Fruit fly (Drosophila melanogaster) whole organism, pupa: Measurements from ENCODE around the gene Bhmt.

ENCODE experiments used
- CG10348 ChIP-seq: fragments of 200-800 bp; sonication (Bioruptor generic); IDR thresholded peaks from 2 replicates; pipeline ENCODE4 v1.3.6; 2022; ENCODE audit warnings: missing biosample characterization, missing genetic modification characterization
- CG12605 ChIP-seq: fragments of 200-800 bp; sonication (Bioruptor generic); IDR thresholded peaks from 2 replicates; pipeline ENCODE4 v1.3.6; 2022; ENCODE audit warnings: missing biosample characterization, missing genetic modification characterization
- CG13204 ChIP-seq: fragments of 200-800 bp; sonication (Bioruptor generic); optimal IDR thresholded peaks from 2 replicates; lab custom pipeline; 2018; ENCODE audit warnings: missing biosample characterization, mild to moderate bottlenecking, missing genetic modification characterization, moderate library complexity
- CG14655 ChIP-seq: fragments of 200-800 bp; sonication (Bioruptor generic); optimal IDR thresholded peaks from 3 replicates; lab custom pipeline; 2017; ENCODE audit warnings: mild to moderate bottlenecking, missing biosample characterization, missing genetic modification reagents, missing genetic modification characterization
- CG15710 ChIP-seq: fragments of 200-800 bp; sonication (Bioruptor generic); optimal IDR thresholded peaks from 2 replicates; lab custom pipeline; 2018; ENCODE audit warnings: missing biosample characterization, mild to moderate bottlenecking, missing genetic modification characterization, moderate library complexity
- CG17806 ChIP-seq: fragments of 200-800 bp; sonication (Bioruptor generic); optimal IDR thresholded peaks from 2 replicates; lab custom pipeline; 2018; ENCODE audit warnings: missing biosample characterization, mild to moderate bottlenecking, missing genetic modification characterization, moderate library complexity
- CG32121 ChIP-seq: fragments of 200-800 bp; sonication (Bioruptor generic); IDR thresholded peaks from 2 replicates; pipeline ENCODE4 v1.3.6; 2022; ENCODE audit warnings: missing biosample characterization, missing genetic modification characterization
- CG34367 ChIP-seq: fragments of 200-800 bp; sonication (Bioruptor generic); optimal IDR thresholded peaks from 2 replicates; lab custom pipeline; 2018; ENCODE audit warnings: missing biosample characterization, mild to moderate bottlenecking, missing genetic modification characterization
- CG4496 ChIP-seq: fragments of 200-800 bp; sonication (Bioruptor generic); IDR thresholded peaks from 3 replicates; pipeline ENCODE4 v1.3.6; 2022; ENCODE audit warnings: missing biosample characterization, missing genetic modification characterization
- CG8159 ChIP-seq: fragments of 200-800 bp; sonication (Bioruptor generic); optimal IDR thresholded peaks from 3 replicates; lab custom pipeline; 2018; ENCODE audit warnings: missing biosample characterization, mild to moderate bottlenecking, missing genetic modification characterization, moderate library complexity
- CG8301 ChIP-seq: fragments of 200-800 bp; sonication (Bioruptor generic); optimal IDR thresholded peaks from 2 replicates; lab custom pipeline; 2018; ENCODE audit warnings: missing biosample characterization, mild to moderate bottlenecking, missing genetic modification characterization
- CG9948 ChIP-seq: fragments of 200-800 bp; sonication (Bioruptor generic); optimal IDR thresholded peaks from 2 replicates; lab custom pipeline; 2018; ENCODE audit warnings: missing biosample characterization, mild to moderate bottlenecking, missing genetic modification characterization, moderate library complexity
- D1 ChIP-seq: fragments of 200-800 bp; sonication (Bioruptor generic); optimal IDR thresholded peaks from 2 replicates; lab custom pipeline; 2018; ENCODE audit warnings: missing biosample characterization, mild to moderate bottlenecking, missing genetic modification characterization, moderate library complexity
- EcR ChIP-seq: fragments of 200-800 bp; sonication (Bioruptor generic); optimal IDR thresholded peaks from 3 replicates; lab custom pipeline; 2019; ENCODE audit warnings: missing biosample characterization, missing genetic modification characterization, mild to moderate bottlenecking, moderate library complexity, missing genetic modification reagents
- Ets98B ChIP-seq: fragments of 200-800 bp; sonication (Bioruptor generic); IDR thresholded peaks from 2 replicates; pipeline ENCODE4 v1.3.6; 2022; ENCODE audit warnings: missing biosample characterization, missing genetic modification characterization
- Pif1A ChIP-seq: fragments of 200-800 bp; sonication (Bioruptor generic); optimal IDR thresholded peaks from 3 replicates; lab custom pipeline; 2016; ENCODE audit warnings: missing biosample characterization, missing genetic modification characterization
- Pif1B ChIP-seq: fragments of 200-800 bp; sonication (Bioruptor generic); optimal IDR thresholded peaks from 3 replicates; lab custom pipeline; 2016; ENCODE audit warnings: missing biosample characterization, missing genetic modification characterization
- Snoo ChIP-seq: fragments of 200-800 bp; sonication (Bioruptor generic); optimal IDR thresholded peaks from 3 replicates; lab custom pipeline; 2017; ENCODE audit warnings: missing biosample characterization, mild to moderate bottlenecking, missing genetic modification characterization, inconsistent platforms
- fd96Ca ChIP-seq: fragments of 200-800 bp; sonication (Bioruptor generic); IDR thresholded peaks from 3 replicates; pipeline ENCODE4 v1.3.6; 2022; ENCODE audit warnings: missing biosample characterization, missing genetic modification characterization
- gl ChIP-seq: fragments of 200-800 bp; sonication (Bioruptor generic); optimal IDR thresholded peaks from 2 replicates; lab custom pipeline; 2018; ENCODE audit warnings: missing biosample characterization, mild to moderate bottlenecking, missing genetic modification characterization
- rn ChIP-seq: fragments of 200-800 bp; sonication (Bioruptor generic); IDR thresholded peaks from 2 replicates; pipeline ENCODE4 v1.3.6; 2022; ENCODE audit warnings: missing biosample characterization, missing genetic modification characterization

Bhmt gene

DNA sequence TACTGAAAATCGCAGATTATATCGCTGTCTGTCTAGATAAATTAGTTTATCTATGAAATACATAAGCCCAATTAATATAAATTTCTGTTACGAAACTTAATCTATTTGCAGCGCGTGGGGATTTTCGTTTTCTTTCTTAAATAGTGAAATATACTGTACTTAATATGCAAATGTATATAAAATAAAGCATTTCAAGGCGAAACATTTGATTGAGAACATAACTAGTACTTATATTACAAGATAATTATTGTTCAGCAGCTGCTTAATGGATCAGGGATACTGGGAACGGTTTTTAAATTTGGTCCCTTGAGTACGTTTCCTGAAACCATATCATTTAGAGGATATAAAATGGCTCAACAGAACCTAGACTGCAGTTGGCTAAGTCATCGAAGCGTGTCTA, 35.1 kb upstream of the Bhmt start, which contains the start of gene CG46465:
Gene CG46465, plus strand, starts transcription at position 301 of the 400 bp plus-strand sequence.
- TF ChIP-seq CG32121 (GFP tag; lab: Robert Waterston, UW) (no peak), CG17806 (tag; lab: Kevin White, UChicago) (no peak), Pif1B (GFP tag; lab: Kevin White, UChicago) (no peak), CG8159 (no peak), CG10348 (GFP tag; lab: Robert Waterston, UW) (no peak), CG13204 (GFP tag; lab: Kevin White, UChicago) (no peak), EcR (GFP tag; lab: Kevin White, UChicago) (no peak), CG14655 (GFP tag; lab: Kevin White, UChicago) (no peak)

DNA sequence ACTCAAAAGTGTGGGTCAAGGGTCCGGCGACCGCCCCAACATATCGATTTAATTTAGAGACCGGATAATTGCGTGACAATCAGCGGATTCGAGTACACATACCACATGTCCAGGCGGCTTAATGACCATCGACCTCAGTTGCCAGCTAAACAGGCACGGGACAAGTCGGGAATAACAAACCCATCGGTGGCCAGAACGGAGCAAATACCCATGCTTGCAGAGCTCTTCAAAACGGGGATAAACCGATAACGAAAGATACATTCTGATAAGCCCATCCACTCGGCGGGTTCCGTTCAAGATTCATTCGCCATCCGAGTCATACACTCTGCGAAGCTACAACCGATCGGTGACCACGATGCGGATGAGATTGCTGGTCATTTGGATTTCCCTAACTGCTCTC, 33.6 kb upstream of the Bhmt start, which contains the start of gene CG15169:
Gene CG15169, plus strand, starts transcription at position 301 of the 400 bp plus-strand sequence.
- TF ChIP-seq CG32121 (GFP tag; lab: Robert Waterston, UW) (no peak), Ets98B (no peak), EcR (GFP tag; lab: Kevin White, UChicago) (peak; percentile 17), CG34367 (tag; lab: Kevin White, UChicago) (no peak), gl (tag; lab: Kevin White, UChicago) (no peak), CG13204 (GFP tag; lab: Kevin White, UChicago) (no peak), CG8301 (no peak)

DNA sequence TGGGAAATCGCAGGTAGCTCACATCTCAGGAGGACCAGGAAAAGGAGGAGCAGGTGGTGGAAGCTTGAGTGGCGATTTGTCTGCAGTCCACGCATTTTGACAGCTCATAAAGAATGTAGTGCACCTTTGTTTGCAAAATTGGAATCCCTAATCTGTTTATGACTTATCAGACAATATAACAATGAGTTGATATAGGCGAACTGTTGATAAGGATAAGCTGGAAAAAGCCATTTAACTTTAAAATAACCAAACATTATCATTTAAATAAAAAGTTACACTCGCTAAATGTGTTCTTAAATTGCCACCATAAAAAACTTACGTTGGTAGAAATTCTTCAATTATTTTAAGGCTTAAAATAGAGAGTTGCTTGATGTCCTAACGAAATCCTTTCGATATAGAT, 33.0 kb upstream of the Bhmt start, which contains the start of gene CG15170:
Gene CG15170, minus strand, starts transcription at position 101 of the 400 bp plus-strand sequence.
- TF ChIP-seq Pif1B (GFP tag; lab: Kevin White, UChicago), result no peak
- TF ChIP-seq CG15710 (tag; lab: Kevin White, UChicago), result no peak
- TF ChIP-seq CG13204 (GFP tag; lab: Kevin White, UChicago), result no peak
- TF ChIP-seq CG10348 (GFP tag; lab: Robert Waterston, UW), result no peak
- no peak for TF ChIP-seq CG8301
- no peak for TF ChIP-seq EcR (GFP tag; lab: Kevin White, UChicago)
- no peak for TF ChIP-seq CG14655 (GFP tag; lab: Kevin White, UChicago)
- TF ChIP-seq Snoo, result no peak
- no peak for TF ChIP-seq CG12605 (GFP tag; lab: Robert Waterston, UW)
- TF ChIP-seq CG32121 (GFP tag; lab: Robert Waterston, UW), result no peak
- TF ChIP-seq Ets98B, result no peak
- no peak for TF ChIP-seq CG17806 (tag; lab: Kevin White, UChicago)
- no peak for TF ChIP-seq D1 (tag; lab: Kevin White, UChicago)
- TF ChIP-seq CG8159, result no peak
- no peak for TF ChIP-seq Pif1A

DNA sequence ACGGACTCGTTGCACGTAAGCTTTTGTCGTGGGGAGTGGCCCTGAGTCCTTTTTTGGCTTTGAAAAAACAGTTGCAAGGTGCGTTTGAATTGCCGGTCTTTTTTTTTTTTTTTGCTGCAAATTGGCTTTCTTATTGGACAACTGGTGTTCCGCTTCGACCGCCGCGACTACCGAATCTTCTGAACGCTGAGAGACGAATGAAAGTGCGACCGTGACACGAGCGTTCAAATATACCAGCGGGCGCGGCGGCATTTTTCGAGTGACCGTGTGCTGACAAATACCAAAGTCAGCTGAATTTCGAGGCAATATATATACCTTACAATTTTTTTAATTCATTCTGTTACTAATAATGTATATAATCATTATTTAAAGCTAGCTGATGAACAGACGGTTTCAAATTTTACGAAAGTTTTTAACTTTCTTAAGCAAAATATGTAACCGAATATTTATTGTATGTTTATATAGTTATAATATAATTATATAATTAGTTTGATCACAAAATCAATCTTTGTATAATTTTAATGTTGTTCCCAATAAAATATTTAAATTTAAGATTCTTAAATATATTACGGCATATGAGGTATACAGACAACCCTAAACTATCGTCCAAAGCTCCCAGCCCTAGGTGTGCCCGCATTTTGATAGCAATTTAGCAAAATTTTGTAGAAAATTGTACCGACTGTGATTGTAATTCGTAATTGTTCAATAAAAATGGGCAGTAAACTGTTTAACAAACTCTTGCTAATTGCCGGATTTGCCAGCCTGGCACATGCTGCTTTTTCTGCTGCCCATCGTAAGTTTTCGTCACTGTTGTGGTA, 30.2 kb upstream of the Bhmt start, which contains the start of the genes Swip-1 and EMC5:
Gene Swip-1, minus strand, starts transcription at position 203 of the 818 bp plus-strand sequence.
Gene EMC5, plus strand, starts transcription at position 630 of the 818 bp plus-strand sequence.
- TF ChIP-seq CG15710 (tag; lab: Kevin White, UChicago), result peak; percentile 61
- no peak for TF ChIP-seq CG10348 (GFP tag; lab: Robert Waterston, UW)
- peak; percentile 31 for TF ChIP-seq CG34367 (tag; lab: Kevin White, UChicago)
- TF ChIP-seq Pif1A, result peak; percentile 23
- TF ChIP-seq Pif1B (GFP tag; lab: Kevin White, UChicago), result peak; percentile 2
- no peak; the same call in 1 of the 2 replicates for TF ChIP-seq CG32121 (GFP tag; lab: Robert Waterston, UW)
- no peak for TF ChIP-seq EcR (GFP tag; lab: Kevin White, UChicago)
- TF ChIP-seq CG8159, result peak; percentile 68
- TF ChIP-seq CG17806 (tag; lab: Kevin White, UChicago), result peak; percentile 32
- TF ChIP-seq CG9948 (tag; lab: Kevin White, UChicago), result peak; percentile 31
- no peak for TF ChIP-seq gl (tag; lab: Kevin White, UChicago)
- no peak for TF ChIP-seq CG13204 (GFP tag; lab: Kevin White, UChicago)
- peak; percentile 50 for TF ChIP-seq CG14655 (GFP tag; lab: Kevin White, UChicago)
- peak; percentile 38; the same call in 1 of the 2 replicates for TF ChIP-seq Ets98B
- no peak for TF ChIP-seq CG8301
- no peak for TF ChIP-seq CG12605 (GFP tag; lab: Robert Waterston, UW)
- TF ChIP-seq D1 (tag; lab: Kevin White, UChicago), result peak; percentile 16
- TF ChIP-seq Snoo, result no peak
- TF ChIP-seq fd96Ca (GFP tag; lab: Robert Waterston, UW), result 0 out of 3 replicates have a peak, but pooled peaks have one; percentile 36
- peak; percentile 39; the same call in 1 of the 3 replicates for TF ChIP-seq CG4496 (GFP tag; lab: Robert Waterston, UW)
- TF ChIP-seq rn (GFP tag; lab: Robert Waterston, UW), result 0 out of 2 replicates have a peak, but pooled peaks have one; percentile 9

DNA sequence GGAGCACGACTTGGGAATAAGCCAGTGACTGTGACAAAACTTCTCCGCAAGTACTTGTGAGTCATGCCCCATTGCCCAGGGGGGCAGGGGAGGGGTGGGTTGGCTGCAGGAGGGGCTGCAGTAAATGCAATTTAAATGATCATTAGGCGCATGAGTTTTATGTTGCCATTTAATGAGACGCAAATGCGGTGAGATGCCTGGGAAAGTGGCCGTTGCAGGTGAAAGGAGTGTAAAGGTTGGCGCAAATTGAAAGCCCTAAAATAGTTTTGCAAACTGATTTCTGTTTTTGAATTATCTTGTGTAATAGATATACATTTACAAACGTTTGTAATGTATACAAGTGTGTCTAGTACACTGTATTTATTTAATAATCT, 29.0 kb upstream of the Bhmt start:
- no peak for TF ChIP-seq gl (tag; lab: Kevin White, UChicago)
- TF ChIP-seq CG15710 (tag; lab: Kevin White, UChicago), result no peak
- no peak for TF ChIP-seq CG34367 (tag; lab: Kevin White, UChicago)
- TF ChIP-seq CG10348 (GFP tag; lab: Robert Waterston, UW), result no peak
- no peak for TF ChIP-seq Snoo
- no peak for TF ChIP-seq CG13204 (GFP tag; lab: Kevin White, UChicago)
- no peak for TF ChIP-seq CG8159
- no peak for TF ChIP-seq rn (GFP tag; lab: Robert Waterston, UW)
- TF ChIP-seq CG4496 (GFP tag; lab: Robert Waterston, UW), result no peak
- no peak for TF ChIP-seq CG12605 (GFP tag; lab: Robert Waterston, UW)
- no peak for TF ChIP-seq Pif1B (GFP tag; lab: Kevin White, UChicago)
- no peak for TF ChIP-seq D1 (tag; lab: Kevin White, UChicago)
- TF ChIP-seq Pif1A, result no peak
- no peak for TF ChIP-seq CG8301
- TF ChIP-seq Ets98B, result no peak
- TF ChIP-seq EcR (GFP tag; lab: Kevin White, UChicago), result no peak
- no peak for TF ChIP-seq CG32121 (GFP tag; lab: Robert Waterston, UW)
- TF ChIP-seq CG9948 (tag; lab: Kevin White, UChicago), result no peak
- no peak for TF ChIP-seq CG17806 (tag; lab: Kevin White, UChicago)
